Fruit fly (Drosophila melanogaster) Kc167 (cell line): Measurements from ENCODE around the gene CG4830.

Experiments used
- Myc ChIP-seq: fragments of >200 bp; optimal IDR thresholded peaks from 2 replicates; lab custom pipeline; 2017; ENCODE audit warnings: missing external identifiers
- Sin3A ChIP-seq: fragments of >200 bp; optimal IDR thresholded peaks from 2 replicates; lab custom pipeline; 2018; ENCODE audit warnings: missing external identifiers
- h ChIP-seq: fragments of >200 bp; optimal IDR thresholded peaks from 3 replicates; lab custom pipeline; 2018; ENCODE audit warnings: missing external identifiers
- psq ChIP-seq: fragments of >200 bp; optimal IDR thresholded peaks from 2 replicates; lab custom pipeline; 2017; ENCODE audit warnings: missing external identifiers
- ttk ChIP-seq: sonication (Bioruptor generic); optimal IDR thresholded peaks from 2 replicates; lab custom pipeline; 2017; ENCODE audit warnings: missing external identifiers

DNA sequence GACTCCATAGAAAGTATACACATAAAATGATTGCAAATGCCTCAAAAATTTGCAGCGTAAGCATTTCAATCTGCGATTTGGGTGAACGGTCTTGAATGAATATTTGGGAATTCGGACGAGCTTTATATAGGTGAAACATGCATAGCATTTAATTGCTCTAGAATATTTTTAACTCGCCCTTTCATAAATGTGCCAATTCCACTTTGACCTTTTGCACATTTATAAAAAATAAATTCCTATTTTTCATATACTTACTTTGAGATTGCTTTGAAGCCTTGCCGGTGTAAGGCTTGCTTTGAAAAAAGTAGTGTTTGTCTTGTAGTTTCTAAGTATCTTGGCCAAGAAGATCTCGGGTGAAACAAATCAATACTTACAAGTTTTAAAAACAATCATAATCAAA lies 24.4 kb upstream of the CG4830 start, which contains the start of gene Cyp313a5:
- TF ChIP-seq psq (no peak), ttk (no peak), h (lab: Kevin White, UChicago) (no peak), Sin3A (no peak), Myc (lab: Kevin White, UChicago) (no peak)
